Fruit fly (Drosophila melanogaster) whole organism, embryonic: ENCODE data around the gene Kat60.
A peak's percentile ranks its signal among the peaks of the same experiment; 100 is the strongest.

Source experiments
- Adf1 ChIP-seq: fragments of 200-800 bp; sonication (Bioruptor generic); IDR thresholded peaks from 2 replicates; pipeline ENCODE4 v1.3.6; 2022; ENCODE audit warnings: missing biosample characterization, missing genetic modification characterization
- Atf3 ChIP-seq: fragments of 200-800 bp; sonication (Bioruptor generic); optimal IDR thresholded peaks from 3 replicates; lab custom pipeline; 2016; ENCODE audit warnings: missing biosample characterization, missing genetic modification characterization
- Bdp1 ChIP-seq: fragments of 200-800 bp; sonication (Bioruptor generic); optimal IDR thresholded peaks from 3 replicates; lab custom pipeline; 2016; ENCODE audit warnings: missing biosample characterization, missing genetic modification characterization
- CG10462 ChIP-seq: fragments of 200-800 bp; sonication (Bioruptor generic); optimal IDR thresholded peaks from 2 replicates; lab custom pipeline; 2016; ENCODE audit warnings: missing biosample characterization, missing genetic modification characterization
- CG10959 ChIP-seq: fragments of 200-800 bp; sonication (Bioruptor generic); IDR thresholded peaks from 2 replicates; pipeline ENCODE4 v1.3.6; 2022; ENCODE audit warnings: missing biosample characterization, missing genetic modification characterization
- CG11093 ChIP-seq: fragments of 200-800 bp; sonication (Bioruptor generic); IDR thresholded peaks from 3 replicates; pipeline ENCODE4 v1.3.6; 2022; ENCODE audit warnings: missing biosample characterization, missing genetic modification characterization
- CG11398 ChIP-seq: fragments of 200-800 bp; sonication (Bioruptor generic); optimal IDR thresholded peaks from 2 replicates; lab custom pipeline; 2016; ENCODE audit warnings: missing biosample characterization, missing genetic modification characterization
- CG11695 ChIP-seq: fragments of 200-800 bp; sonication (Bioruptor generic); IDR thresholded peaks from 3 replicates; pipeline ENCODE4 v1.3.6; 2022; ENCODE audit warnings: missing biosample characterization, missing genetic modification characterization
- CG1233 ChIP-seq: fragments of 200-800 bp; sonication (Bioruptor generic); optimal IDR thresholded peaks from 4 replicates; lab custom pipeline; 2018; ENCODE audit warnings: missing biosample characterization, mild to moderate bottlenecking, missing genetic modification characterization
- CG12769 ChIP-seq: fragments of 200-800 bp; sonication (Bioruptor generic); optimal IDR thresholded peaks from 2 replicates; lab custom pipeline; 2019; ENCODE audit warnings: missing biosample characterization, mild to moderate bottlenecking, missing genetic modification characterization, moderate library complexity
- CG13624 ChIP-seq: fragments of 200-800 bp; sonication (Bioruptor generic); optimal IDR thresholded peaks from 2 replicates; lab custom pipeline; 2016; ENCODE audit warnings: missing biosample characterization, missing genetic modification characterization
- CG14014 ChIP-seq: fragments of 200-800 bp; sonication (Bioruptor generic); IDR thresholded peaks from 2 replicates; pipeline ENCODE4 v1.3.6; 2022; ENCODE audit warnings: missing biosample characterization, missing genetic modification characterization
- CG15269 ChIP-seq: fragments of 200-800 bp; sonication (Bioruptor generic); optimal IDR thresholded peaks from 2 replicates; lab custom pipeline; 2018; ENCODE audit warnings: missing biosample characterization, mild to moderate bottlenecking, missing genetic modification characterization, moderate library complexity
- CG17328 ChIP-seq: fragments of 200-800 bp; sonication (Bioruptor generic); IDR thresholded peaks from 2 replicates; pipeline ENCODE4 v1.3.6; 2022; ENCODE audit warnings: missing biosample characterization, missing genetic modification characterization
- CG17802 ChIP-seq: fragments of 200-800 bp; sonication (Bioruptor generic); optimal IDR thresholded peaks from 2 replicates; lab custom pipeline; 2018; ENCODE audit warnings: missing biosample characterization, mild to moderate bottlenecking, missing genetic modification characterization, moderate library complexity
- CG31224 ChIP-seq: fragments of 200-800 bp; sonication (Bioruptor generic); IDR thresholded peaks from 2 replicates; pipeline ENCODE4 v1.3.6; 2022; ENCODE audit warnings: missing biosample characterization, missing genetic modification characterization
- CG34376 ChIP-seq: fragments of 200-800 bp; sonication (Bioruptor generic); optimal IDR thresholded peaks from 2 replicates; lab custom pipeline; 2018; ENCODE audit warnings: missing biosample characterization, mild to moderate bottlenecking, missing genetic modification characterization
- CG5953 ChIP-seq: fragments of 200-800 bp; sonication (Bioruptor generic); IDR thresholded peaks from 2 replicates; pipeline ENCODE4 v1.3.6; 2022; ENCODE audit warnings: missing biosample characterization, missing genetic modification characterization
- CG7839 ChIP-seq: fragments of 200-800 bp; sonication (Bioruptor generic); optimal IDR thresholded peaks from 3 replicates; lab custom pipeline; 2018; ENCODE audit warnings: missing biosample characterization, mild to moderate bottlenecking, missing genetic modification characterization, moderate library complexity
- CG8388 ChIP-seq: fragments of 200-800 bp; sonication (Bioruptor generic); optimal IDR thresholded peaks from 2 replicates; lab custom pipeline; 2019; ENCODE audit warnings: missing biosample characterization, mild to moderate bottlenecking, missing genetic modification characterization, moderate library complexity
- CG8765 ChIP-seq: fragments of 200-800 bp; sonication (Bioruptor generic); IDR thresholded peaks from 2 replicates; pipeline ENCODE4 v1.3.6; 2022; ENCODE audit warnings: missing biosample characterization, missing genetic modification characterization
- CG8944 ChIP-seq: fragments of 200-800 bp; sonication (Bioruptor generic); optimal IDR thresholded peaks from 3 replicates; lab custom pipeline; 2016; ENCODE audit warnings: missing biosample characterization, missing genetic modification characterization
- CG9727 ChIP-seq: fragments of 200-800 bp; sonication (Bioruptor generic); optimal IDR thresholded peaks from 3 replicates; lab custom pipeline; 2017; ENCODE audit warnings: missing biosample characterization, mild to moderate bottlenecking, missing genetic modification characterization
- Deaf1 ChIP-seq: fragments of 200-800 bp; optimal IDR thresholded peaks from 3 replicates; lab custom pipeline; 2019; ENCODE audit warnings: missing biosample characterization, mild to moderate bottlenecking, missing genetic modification characterization, moderate library complexity
- E2f1 ChIP-seq: fragments of 200-800 bp; sonication (Bioruptor generic); IDR thresholded peaks from 2 replicates; pipeline ENCODE4 v1.3.6; 2022; ENCODE audit warnings: missing biosample characterization, missing genetic modification characterization
- Eip74EF ChIP-seq, 2 experiments: fragments of 200-800 bp in 1 of 2; fragments of >200 bp in 1 of 2; sonication (Bioruptor generic) in 1 of 2; optimal IDR thresholded peaks; 2 replicates each; lab custom pipeline; 2017 to 2019; ENCODE audit warnings: missing biosample characterization in 2 of 2, missing genetic modification characterization in 2 of 2, mild to moderate bottlenecking in 1 of 2, moderate library complexity in 1 of 2
- HLHmδ ChIP-seq: fragments of 200-800 bp; sonication (Bioruptor generic); optimal IDR thresholded peaks from 2 replicates; lab custom pipeline; 2018; ENCODE audit warnings: missing biosample characterization, mild to moderate bottlenecking, missing genetic modification characterization, moderate library complexity
- Max ChIP-seq: fragments of 200-800 bp; sonication (Bioruptor generic); optimal IDR thresholded peaks from 2 replicates; lab custom pipeline; 2016; ENCODE audit warnings: missing biosample characterization, mild to moderate bottlenecking, missing genetic modification characterization
- NC2α ChIP-seq: fragments of 200-800 bp; sonication (Bioruptor generic); optimal IDR thresholded peaks from 2 replicates; lab custom pipeline; 2016; ENCODE audit warnings: missing biosample characterization, missing genetic modification characterization
- NFAT ChIP-seq: fragments of 200-800 bp; sonication (Bioruptor generic); IDR thresholded peaks from 2 replicates; pipeline ENCODE4 v1.3.6; 2022; ENCODE audit warnings: missing biosample characterization, missing genetic modification characterization
- Oli ChIP-seq: fragments of 200-800 bp; sonication (Bioruptor generic); optimal IDR thresholded peaks from 2 replicates; lab custom pipeline; 2018; ENCODE audit warnings: missing biosample characterization, mild to moderate bottlenecking, missing genetic modification characterization, moderate library complexity
- PHDP ChIP-seq: fragments of 200-800 bp; sonication (Bioruptor generic); optimal IDR thresholded peaks from 3 replicates; lab custom pipeline; 2018; ENCODE audit warnings: missing biosample characterization, mild to moderate bottlenecking, missing genetic modification characterization, moderate library complexity
- Vsx1 ChIP-seq: fragments of 200-800 bp; sonication (Bioruptor generic); optimal IDR thresholded peaks from 2 replicates; lab custom pipeline; 2017; ENCODE audit warnings: missing biosample characterization, mild to moderate bottlenecking, missing genetic modification characterization, missing genetic modification reagents
- cwo ChIP-seq: fragments of 200-800 bp; sonication (Bioruptor generic); optimal IDR thresholded peaks from 3 replicates; lab custom pipeline; 2017; ENCODE audit warnings: missing biosample characterization, missing genetic modification characterization, mild to moderate bottlenecking, moderate library complexity, missing genetic modification reagents
- dan ChIP-seq: fragments of 200-800 bp; sonication (Bioruptor generic); IDR thresholded peaks from 2 replicates; pipeline ENCODE4 v1.3.6; 2022; ENCODE audit warnings: missing biosample characterization, missing genetic modification characterization
- dati ChIP-seq: fragments of 200-800 bp; sonication (Bioruptor generic); IDR thresholded peaks from 2 replicates; pipeline ENCODE4 v1.3.6; 2022; ENCODE audit warnings: missing biosample characterization, missing genetic modification characterization
- dmrt11E ChIP-seq: fragments of 200-800 bp; sonication (Bioruptor generic); optimal IDR thresholded peaks from 3 replicates; lab custom pipeline; 2018; ENCODE audit warnings: missing biosample characterization, mild to moderate bottlenecking, missing genetic modification characterization, moderate library complexity
- eve ChIP-seq, 2 experiments: fragments of >200 bp; optimal IDR thresholded peaks; 2 replicates each; lab custom pipeline; 2017; ENCODE audit warnings: missing biosample characterization in 2 of 2, missing genetic modification characterization in 2 of 2
- fu2 ChIP-seq: fragments of 200-800 bp; sonication (Bioruptor generic); optimal IDR thresholded peaks from 2 replicates; lab custom pipeline; 2016; ENCODE audit warnings: missing biosample characterization, missing genetic modification characterization
- hth ChIP-seq: fragments of >200 bp; optimal IDR thresholded peaks from 2 replicates; lab custom pipeline; 2017; ENCODE audit warnings: inconsistent platforms
- pzg ChIP-seq: fragments of 200-800 bp; sonication (Bioruptor generic); optimal IDR thresholded peaks from 3 replicates; lab custom pipeline; 2018; ENCODE audit warnings: missing biosample characterization, mild to moderate bottlenecking, missing genetic modification characterization, moderate library complexity
- rib ChIP-seq: fragments of 200-800 bp; sonication (Bioruptor generic); IDR thresholded peaks from 2 replicates; pipeline ENCODE4 v1.3.6; 2022; ENCODE audit warnings: missing biosample characterization, missing genetic modification characterization
- sd ChIP-seq: fragments of 200-800 bp; sonication (Bioruptor generic); optimal IDR thresholded peaks from 3 replicates; lab custom pipeline; 2018; ENCODE audit warnings: missing biosample characterization, mild to moderate bottlenecking, missing genetic modification characterization, moderate library complexity
- sna ChIP-seq: fragments of 200-800 bp; sonication (Bioruptor generic); IDR thresholded peaks from 2 replicates; pipeline ENCODE4 v1.3.6; 2022; ENCODE audit warnings: missing biosample characterization, missing genetic modification characterization; ENCODE audit not compliant: partially characterized antibody
- so ChIP-seq: fragments of 200-800 bp; sonication (Bioruptor generic); IDR thresholded peaks from 3 replicates; pipeline ENCODE4 v1.3.6; 2022; ENCODE audit warnings: missing biosample characterization, missing genetic modification characterization
- sr ChIP-seq: fragments of 200-800 bp; sonication (Bioruptor generic); IDR thresholded peaks from 3 replicates; pipeline ENCODE4 v1.3.6; 2022; ENCODE audit warnings: missing biosample characterization, missing genetic modification characterization
- stc ChIP-seq: fragments of 200-800 bp; sonication (Bioruptor generic); IDR thresholded peaks from 2 replicates; pipeline ENCODE4 v1.3.6; 2022; ENCODE audit warnings: missing biosample characterization, missing genetic modification characterization
- ttk ChIP-seq: fragments of 200-800 bp; sonication (Bioruptor generic); IDR thresholded peaks from 2 replicates; pipeline ENCODE4 v2.1.2; 2022; ENCODE audit warnings: missing biosample characterization, missing genetic modification characterization
- tup ChIP-seq: fragments of 200-800 bp; sonication (Bioruptor generic); optimal IDR thresholded peaks from 2 replicates; lab custom pipeline; 2016; ENCODE audit warnings: missing biosample characterization, mild to moderate bottlenecking, missing genetic modification characterization, moderate library complexity
- tx ChIP-seq: fragments of 200-800 bp; sonication (Bioruptor generic); optimal IDR thresholded peaks from 2 replicates; lab custom pipeline; 2016; ENCODE audit warnings: missing biosample characterization, missing genetic modification characterization
- zen2 ChIP-seq: fragments of 200-800 bp; sonication (Bioruptor generic); IDR thresholded peaks from 3 replicates; pipeline ENCODE4 v1.3.6; 2022; ENCODE audit warnings: missing biosample characterization, missing genetic modification characterization; ENCODE audit not compliant: partially characterized antibody

The Kat60 gene

DNA sequence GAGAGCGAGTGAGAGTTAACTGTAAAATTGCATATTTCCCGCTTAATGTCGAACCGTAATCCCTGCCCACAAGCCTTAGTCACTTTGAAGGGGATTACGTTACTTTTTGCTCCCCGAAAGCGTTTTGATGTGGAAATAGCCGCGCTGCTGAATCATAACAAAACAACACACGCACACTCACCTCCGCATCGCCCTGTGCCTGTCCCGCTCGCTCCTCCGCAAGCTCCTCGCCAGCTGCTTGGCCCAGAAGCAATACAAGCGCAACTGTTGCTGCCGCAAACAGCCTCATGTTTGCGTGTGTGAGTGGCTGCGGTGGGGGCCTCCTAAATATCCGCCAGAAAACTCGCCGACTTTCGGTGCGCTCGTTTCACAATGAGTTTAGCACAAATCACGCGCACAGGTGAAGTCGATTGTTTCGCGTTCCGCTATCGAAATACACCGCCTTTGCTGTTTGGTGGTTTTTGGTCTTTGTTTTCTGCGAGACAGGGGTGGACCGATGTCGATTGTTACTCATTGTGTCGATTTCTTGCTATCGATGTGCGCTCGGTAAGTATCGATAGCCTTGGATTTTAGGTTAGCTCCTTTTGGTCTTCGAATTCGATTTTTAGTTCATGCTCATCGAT is 19.3 kb upstream of the Kat60 start, which contains the start of gene CtsF (continued):
- TF ChIP-seq cwo (GFP tag; lab: Kevin White, UChicago) (no peak), CG1233 (peak; percentile 38), CG5953 (GFP tag; lab: Robert Waterston, UW) (no peak), zen2 (GFP tag; lab: Robert Waterston, UW) (peak; percentile 100), hth (lab: Kevin White, UChicago) (no peak), CG10959 (no peak), CG10462 (GFP tag; lab: Kevin White, UChicago) (no peak), dati (GFP tag; lab: Robert Waterston, UW) (no peak), fu2 (GFP tag; lab: Kevin White, UChicago) (no peak), CG11695 (GFP tag; lab: Robert Waterston, UW) (no peak), dan (GFP tag; lab: Robert Waterston, UW) (no peak), Max (GFP tag; lab: Kevin White, UChicago) (no peak), so (GFP tag; lab: Robert Waterston, UW) (no peak; the same call in 2 of the 3 replicates), CG7839 (tag; lab: Kevin White, UChicago) (no peak), CG13624 (GFP tag; lab: Kevin White, UChicago) (peak; percentile 40), tup (GFP tag; lab: Kevin White, UChicago) (no peak), sd (peak; percentile 36), Eip74EF (GFP tag; optimal IDR thresholded peaks at IDR 0.05; lab: Kevin White, UChicago) (peak in 1 of 2 experiments; percentile 22), HLHmδ (GFP tag; lab: Kevin White, UChicago) (no peak), PHDP (tag; lab: Kevin White, UChicago) (no peak), pzg (GFP tag; lab: Kevin White, UChicago) (peak; percentile 93), CG14014 (GFP tag; lab: Robert Waterston, UW) (no peak), CG8388 (GFP tag; lab: Kevin White, UChicago) (no peak), ttk (GFP tag; lab: Robert Waterston, UW) (no peak), Deaf1 (tag; lab: Kevin White, UChicago) (peak; percentile 16), CG17802 (tag; lab: Kevin White, UChicago) (no peak), CG15269 (tag; lab: Kevin White, UChicago) (no peak), tx (GFP tag; lab: Kevin White, UChicago) (no peak), CG17328 (GFP tag; lab: Robert Waterston, UW) (no peak; the same call in 1 of the 2 replicates), CG34376 (peak; percentile 42), CG11398 (peak; percentile 28), Atf3 (GFP tag; lab: Kevin White, UChicago) (no peak), Bdp1 (GFP tag; lab: Kevin White, UChicago) (no peak), NFAT (GFP tag; lab: Robert Waterston, UW) (no peak), sr (no peak), eve (GFP tag; optimal IDR thresholded peaks at IDR 0.05; lab: Kevin White, UChicago) (no peak), E2f1 (GFP tag; lab: Robert Waterston, UW) (no peak), Oli (tag; lab: Kevin White, UChicago) (no peak), stc (GFP tag; lab: Robert Waterston, UW) (peak; percentile 29; the same call in 1 of the 2 replicates), Vsx1 (GFP tag; lab: Kevin White, UChicago) (no peak), CG11093 (GFP tag; lab: Robert Waterston, UW) (no peak), dmrt11E (tag; lab: Kevin White, UChicago) (no peak), CG8765 (no peak), NC2α (no peak), rib (peak; percentile 54; the same call in 1 of the 2 replicates), CG9727 (no peak), CG31224 (no peak), CG8944 (GFP tag; lab: Kevin White, UChicago) (no peak), Adf1 (GFP tag; lab: Robert Waterston, UW) (peak; percentile 67), sna (peak; percentile 99), CG12769 (peak; percentile 84)
